Worm (Caenorhabditis elegans) whole organism, young adult: ENCODE data around the gene fog-2.

Experiments used
- B0261.1 ChIP-seq: sonication (generic microtip); optimal IDR thresholded peaks from 2 replicates; lab custom pipeline; 2016; ENCODE audit warnings: mild to moderate bottlenecking, missing genetic modification characterization, moderate library complexity, missing compliant biosample characterization
- C06A6.2 ChIP-seq: fragments of 200-800 bp; sonication (Bioruptor generic); conservative IDR thresholded peaks from 2 replicates; pipeline ENCODE4 v1.3.6; 2022; ENCODE audit warnings: missing genetic modification characterization, missing compliant biosample characterization
- F22D6.2 ChIP-seq: sonication (generic microtip); optimal IDR thresholded peaks from 2 replicates; lab custom pipeline; 2016; ENCODE audit warnings: mild to moderate bottlenecking, missing genetic modification characterization, missing compliant biosample characterization
- F52B5.7 ChIP-seq: sonication (generic microtip); optimal IDR thresholded peaks from 2 replicates; lab custom pipeline; 2016; ENCODE audit warnings: mild to moderate bottlenecking, missing genetic modification characterization, missing compliant biosample characterization
- F57C9.4 ChIP-seq: sonication (generic microtip); optimal IDR thresholded peaks from 2 replicates; lab custom pipeline; 2017; ENCODE audit warnings: mild to moderate bottlenecking, missing genetic modification characterization, missing compliant biosample characterization
- K11D2.4 ChIP-seq: fragments of 200-800 bp; sonication (Bioruptor generic); IDR thresholded peaks from 2 replicates; pipeline ENCODE4 v1.3.6; 2022; ENCODE audit warnings: missing genetic modification reagents, missing genetic modification characterization, missing compliant biosample characterization
- T26A5.8 ChIP-seq: sonication (generic microtip); optimal IDR thresholded peaks from 2 replicates; lab custom pipeline; 2016; ENCODE audit warnings: missing genetic modification characterization, missing compliant biosample characterization
- ama-1 ChIP-seq, 3 experiments: fragments of 150-350 bp in 1 of 3; sonication (generic microtip) in 2 of 3; optimal IDR thresholded peaks; 2 replicates each; lab custom pipeline; 2014 to 2018; ENCODE audit warnings: missing biosample characterization in 2 of 3, missing genetic modification characterization in 2 of 3, missing genetic modification reagents in 2 of 3
- aptf-2 ChIP-seq: fragments of 200-800 bp; sonication (Bioruptor generic); conservative IDR thresholded peaks from 2 replicates; pipeline ENCODE4 v1.3.6; 2022; ENCODE audit warnings: missing genetic modification reagents, missing genetic modification characterization, missing compliant biosample characterization
- aptf-3 ChIP-seq: fragments of 200-800 bp; sonication (Bioruptor generic); IDR thresholded peaks from 2 replicates; pipeline ENCODE4 v1.3.6; 2022; ENCODE audit warnings: missing genetic modification characterization, missing compliant biosample characterization
- attf-6 ChIP-seq: fragments of 200-800 bp; sonication (Bioruptor generic); IDR thresholded peaks from 2 replicates; pipeline ENCODE4 v1.3.6; 2022; ENCODE audit warnings: missing genetic modification reagents, missing genetic modification characterization, missing compliant biosample characterization
- bed-1 ChIP-seq: fragments of 200-800 bp; sonication (Bioruptor generic); IDR thresholded peaks from 2 replicates; pipeline ENCODE4 v1.3.6; 2022; ENCODE audit warnings: missing genetic modification reagents, missing genetic modification characterization, missing compliant biosample characterization
- ccch-3 ChIP-seq: fragments of 200-800 bp; sonication (Bioruptor generic); optimal IDR thresholded peaks from 2 replicates; lab custom pipeline; 2018; ENCODE audit warnings: mild to moderate bottlenecking, missing genetic modification characterization, missing compliant biosample characterization
- cebp-1 ChIP-seq, 2 experiments: fragments of 200-800 bp in 1 of 2; sonication (Bioruptor generic) in 1 of 2; sonication (generic microtip) in 1 of 2; IDR thresholded peaks in 1 of 2; optimal IDR thresholded peaks in 1 of 2; 2 replicates each; pipeline versions ENCODE4 v1.3.6 to Lab custom; 2017 to 2022; ENCODE audit warnings: missing compliant biosample characterization in 2 of 2, missing genetic modification characterization in 2 of 2, mild to moderate bottlenecking in 1 of 2, missing genetic modification reagents in 1 of 2, moderate library complexity in 1 of 2
- ceh-100 ChIP-seq: fragments of 200-800 bp; sonication (Bioruptor generic); IDR thresholded peaks from 2 replicates; pipeline ENCODE4 v1.3.6; 2022; ENCODE audit warnings: missing genetic modification reagents, missing genetic modification characterization, missing compliant biosample characterization
- ceh-27 ChIP-seq: fragments of 200-800 bp; sonication (Bioruptor generic); optimal IDR thresholded peaks from 2 replicates; lab custom pipeline; 2018; ENCODE audit warnings: mild to moderate bottlenecking, missing genetic modification characterization, moderate library complexity, missing compliant biosample characterization
- dpl-1 ChIP-seq: fragments of 150-350 bp; optimal IDR thresholded peaks from 2 replicates; lab custom pipeline; 2014; ENCODE audit warnings: missing biosample characterization, missing genetic modification reagents, missing genetic modification characterization
- him-1 ChIP-seq: sonication (generic microtip); optimal IDR thresholded peaks from 2 replicates; lab custom pipeline; 2016; ENCODE audit warnings: missing genotype, missing genetic modification reagents, missing genetic modification characterization, missing compliant biosample characterization
- hrde-1 ChIP-seq: sonication (generic microtip); optimal IDR thresholded peaks from 2 replicates; lab custom pipeline; 2016; ENCODE audit warnings: missing genetic modification characterization, mild to moderate bottlenecking, missing compliant biosample characterization, moderate library complexity, missing genotype, missing genetic modification reagents, borderline replicate concordance
- let-526 ChIP-seq: fragments of 200-800 bp; sonication (Bioruptor generic); IDR thresholded peaks from 2 replicates; pipeline ENCODE4 v1.3.6; 2022; ENCODE audit warnings: missing genetic modification reagents, missing genetic modification characterization, missing compliant biosample characterization
- lin-54 ChIP-seq: fragments of 200-800 bp; sonication (Bioruptor generic); optimal IDR thresholded peaks from 2 replicates; lab custom pipeline; 2018; ENCODE audit warnings: mild to moderate bottlenecking, missing genetic modification characterization, missing compliant biosample characterization
- madf-10 ChIP-seq: sonication (generic microtip); optimal IDR thresholded peaks from 2 replicates; lab custom pipeline; 2016; ENCODE audit warnings: mild to moderate bottlenecking, missing genetic modification characterization, missing compliant biosample characterization
- madf-3 ChIP-seq: fragments of 200-800 bp; sonication (Bioruptor generic); IDR thresholded peaks from 2 replicates; pipeline ENCODE4 v1.3.6; 2022; ENCODE audit warnings: missing genetic modification reagents, missing genetic modification characterization, missing compliant biosample characterization
- madf-6 ChIP-seq: fragments of 200-800 bp; sonication (Bioruptor generic); IDR thresholded peaks from 2 replicates; pipeline ENCODE4 v1.3.6; 2022; ENCODE audit warnings: missing genetic modification reagents, missing genetic modification characterization, missing compliant biosample characterization
- mcd-1 ChIP-seq: fragments of 200-800 bp; sonication (Bioruptor generic); IDR thresholded peaks from 2 replicates; pipeline ENCODE4 v1.3.6; 2022; ENCODE audit warnings: missing genetic modification reagents, missing genetic modification characterization, missing compliant biosample characterization
- mel-28 ChIP-seq: sonication (generic microtip); optimal IDR thresholded peaks from 2 replicates; lab custom pipeline; 2016; ENCODE audit warnings: borderline replicate concordance, mild to moderate bottlenecking, missing genetic modification characterization, missing compliant biosample characterization
- mes-4 ChIP-seq: sonication (generic microtip); optimal IDR thresholded peaks from 2 replicates; lab custom pipeline; 2016; ENCODE audit warnings: missing genotype, missing genetic modification characterization, missing compliant biosample characterization
- nfya-1 ChIP-seq: sonication (generic microtip); optimal IDR thresholded peaks from 2 replicates; lab custom pipeline; 2017; ENCODE audit warnings: antibody characterized with exemption, missing compliant biosample characterization, missing genetic modification characterization, borderline replicate concordance; ENCODE audit not compliant: insufficient read depth
- nfyb-1 ChIP-seq: fragments of 200-800 bp; sonication (Bioruptor generic); IDR thresholded peaks from 2 replicates; pipeline ENCODE4 v1.3.6; 2022; ENCODE audit warnings: missing genetic modification reagents, missing genetic modification characterization, missing compliant biosample characterization
- nhr-179 ChIP-seq: sonication (generic microtip); optimal IDR thresholded peaks from 2 replicates; lab custom pipeline; 2016; ENCODE audit warnings: mild to moderate bottlenecking, missing genetic modification characterization, missing compliant biosample characterization
- nhr-27 ChIP-seq: fragments of 200-800 bp; sonication (Bioruptor generic); optimal IDR thresholded peaks from 2 replicates; lab custom pipeline; 2018; ENCODE audit warnings: mild to moderate bottlenecking, missing genetic modification characterization, moderate library complexity, missing compliant biosample characterization
- nhr-90 ChIP-seq: sonication (generic microtip); optimal IDR thresholded peaks from 2 replicates; lab custom pipeline; 2016; ENCODE audit warnings: missing genotype, mild to moderate bottlenecking, missing genetic modification characterization, missing compliant biosample characterization
- pha-4 ChIP-seq: fragments of 150-350 bp; sonication (generic microtip); optimal IDR thresholded peaks from 2 replicates; lab custom pipeline; 2014; ENCODE audit warnings: missing biosample characterization, missing genetic modification reagents, missing genetic modification characterization
- rpc-1 ChIP-seq, 2 experiments: fragments of 150-350 bp in 1 of 2; sonication (generic microtip) in 1 of 2; optimal IDR thresholded peaks; 2 replicates each; lab custom pipeline; 2014 to 2018; ENCODE audit warnings: missing biosample characterization in 1 of 2, missing genetic modification characterization in 1 of 2, missing genetic modification reagents in 1 of 2, missing genotype in 1 of 2
- sdz-38 ChIP-seq: sonication (generic microtip); optimal IDR thresholded peaks from 2 replicates; lab custom pipeline; 2016; ENCODE audit warnings: missing genotype, missing genetic modification characterization, missing compliant biosample characterization
- tbp1 ChIP-seq: fragments of 200-800 bp; sonication (Bioruptor generic); optimal IDR thresholded peaks from 2 replicates; lab custom pipeline; 2018; ENCODE audit warnings: mild to moderate bottlenecking, missing genetic modification characterization, missing compliant biosample characterization
- tlf-1 ChIP-seq: fragments of 200-800 bp; sonication (Bioruptor generic); optimal IDR thresholded peaks from 2 replicates; lab custom pipeline; 2018; ENCODE audit warnings: mild to moderate bottlenecking, missing genetic modification characterization, missing compliant biosample characterization
- unc-62 ChIP-seq: fragments of 150-350 bp; optimal IDR thresholded peaks from 2 replicates; lab custom pipeline; 2014; ENCODE audit warnings: missing biosample characterization, missing genetic modification reagents, missing genetic modification characterization
- zfh-2 ChIP-seq: fragments of 200-800 bp; sonication (Bioruptor generic); conservative IDR thresholded peaks from 2 replicates; pipeline ENCODE4 v1.3.6; 2022; ENCODE audit warnings: missing genetic modification reagents, missing genetic modification characterization, missing compliant biosample characterization
- ztf-18 ChIP-seq: sonication (generic microtip); optimal IDR thresholded peaks from 2 replicates; lab custom pipeline; 2016; ENCODE audit warnings: missing genotype, mild to moderate bottlenecking, missing genetic modification characterization, missing compliant biosample characterization
- ztf-26 ChIP-seq: sonication (generic microtip); optimal IDR thresholded peaks from 2 replicates; lab custom pipeline; 2017; ENCODE audit warnings: missing genetic modification characterization, missing compliant biosample characterization
- ztf-3 ChIP-seq: fragments of 200-800 bp; sonication (Bioruptor generic); optimal IDR thresholded peaks from 2 replicates; lab custom pipeline; 2018; ENCODE audit warnings: mild to moderate bottlenecking, missing genetic modification characterization, missing compliant biosample characterization

The fog-2 gene

ce11 chrV:20198954-20199353 lies at the start of gene fog-2:
fog-2 (plus strand) TSS chrV:20199254.
- TF ChIP-seq hrde-1, result no peak
- no peak for TF ChIP-seq ztf-3 (GFP tag; lab: Kevin White, UChicago)
- no peak for TF ChIP-seq mel-28 (tag; lab: Kevin White, UChicago)
- TF ChIP-seq, all 124 proteins: peak for 0

ce11 chrV:20151432-20151831 lies 47.6 kb upstream of the fog-2 start, which contains the start of gene F19B2.7:
F19B2.7 (plus strand) TSS chrV:20151732.
- TF ChIP-seq mcd-1 (GFP tag; lab: Robert Waterston, UW) (no peak), cebp-1 (GFP tag; IDR thresholded peaks at IDR 0.05; lab: Robert Waterston, UW) (no peak), cebp-1 (tag; optimal IDR thresholded peaks at IDR 0.05; lab: Kevin White, UChicago) (no peak), ama-1 (optimal IDR thresholded peaks at IDR 0.05; lab: Kevin White, UChicago) (no peak), ama-1 (GFP tag; optimal IDR thresholded peaks at IDR 0.05; lab: Kevin White, UChicago) (no peak), aptf-2 (GFP tag; lab: Robert Waterston, UW) (no peak), dpl-1 (GFP tag; lab: Kevin White, UChicago) (no peak), C06A6.2 (GFP tag; lab: Robert Waterston, UW) (no peak), nhr-27 (no peak), madf-3 (no peak), tlf-1 (GFP tag; lab: Kevin White, UChicago) (no peak), tbp1 (GFP tag; lab: Kevin White, UChicago) (no peak), hrde-1 (no peak), B0261.1 (tag; lab: Kevin White, UChicago) (no peak), nfyb-1 (GFP tag; lab: Robert Waterston, UW) (no peak), ztf-3 (GFP tag; lab: Kevin White, UChicago) (no peak), sdz-38 (no peak), ztf-26 (tag; lab: Kevin White, UChicago) (no peak), aptf-3 (GFP tag; lab: Robert Waterston, UW) (no peak), madf-10 (tag; lab: Kevin White, UChicago) (no peak), K11D2.4 (GFP tag; lab: Robert Waterston, UW) (no peak)

ce11 chrV:20151855-20152254 lies 47.2 kb upstream of the fog-2 start:
- TF ChIP-seq B0261.1 (tag; lab: Kevin White, UChicago) (peak; percentile 39), attf-6 (no peak), cebp-1 (GFP tag; IDR thresholded peaks at IDR 0.05; lab: Robert Waterston, UW) (no peak), cebp-1 (tag; optimal IDR thresholded peaks at IDR 0.05; lab: Kevin White, UChicago) (no peak), pha-4 (tag; lab: Kevin White, UChicago) (no peak), zfh-2 (GFP tag; lab: Robert Waterston, UW) (no peak), rpc-1 (optimal IDR thresholded peaks at IDR 0.05; lab: Kevin White, UChicago) (peak; percentile 39), rpc-1 (tag; optimal IDR thresholded peaks at IDR 0.05; lab: Kevin White, UChicago) (peak; percentile 71), ztf-18 (tag; lab: Kevin White, UChicago) (no peak), unc-62 (GFP tag; lab: Kevin White, UChicago) (no peak), lin-54 (GFP tag; lab: Kevin White, UChicago) (no peak), ceh-27 (GFP tag; lab: Kevin White, UChicago) (no peak), madf-3 (no peak), ccch-3 (GFP tag; lab: Kevin White, UChicago) (no peak), tbp1 (GFP tag; lab: Kevin White, UChicago) (peak; percentile 64), T26A5.8 (tag; lab: Kevin White, UChicago) (no peak), nhr-90 (tag; lab: Kevin White, UChicago) (no peak), ceh-100 (GFP tag; lab: Robert Waterston, UW) (no peak), ztf-3 (GFP tag; lab: Kevin White, UChicago) (no peak)

ce11 chrV:20158223-20158622 lies 40.8 kb upstream of the fog-2 start, which contains the start of gene F19B2.6:
F19B2.6 (plus strand) TSS chrV:20158523.
- TF ChIP-seq zfh-2 (GFP tag; lab: Robert Waterston, UW) (no peak), mes-4 (no peak), bed-1 (no peak), F22D6.2 (tag; lab: Kevin White, UChicago) (no peak), nfya-1 (no peak), K11D2.4 (GFP tag; lab: Robert Waterston, UW) (no peak), aptf-2 (GFP tag; lab: Robert Waterston, UW) (no peak), nhr-179 (tag; lab: Kevin White, UChicago) (no peak), let-526 (GFP tag; lab: Robert Waterston, UW) (no peak), madf-6 (GFP tag; lab: Robert Waterston, UW) (no peak), cebp-1 (GFP tag; IDR thresholded peaks at IDR 0.05; lab: Robert Waterston, UW) (no peak), cebp-1 (tag; optimal IDR thresholded peaks at IDR 0.05; lab: Kevin White, UChicago) (no peak), him-1 (tag; lab: Kevin White, UChicago) (no peak), unc-62 (GFP tag; lab: Kevin White, UChicago) (no peak), F52B5.7 (tag; lab: Kevin White, UChicago) (no peak), F57C9.4 (tag; lab: Kevin White, UChicago) (no peak)
